Fruit fly (Drosophila melanogaster) whole organism, prepupa: ENCODE data around the gene CG12594.

Experiments used
- Blimp-1 ChIP-seq: fragments of 200-800 bp; sonication (Bioruptor generic); optimal IDR thresholded peaks from 3 replicates; lab custom pipeline; 2017; ENCODE audit warnings: missing biosample characterization, missing genetic modification characterization, mild to moderate bottlenecking, moderate library complexity, missing genetic modification reagents
- CG10631 ChIP-seq: fragments of 200-800 bp; sonication (Bioruptor generic); optimal IDR thresholded peaks from 2 replicates; lab custom pipeline; 2016; ENCODE audit warnings: missing biosample characterization, missing genetic modification characterization
- CG10669 ChIP-seq: fragments of 200-800 bp; sonication (Bioruptor generic); optimal IDR thresholded peaks from 3 replicates; lab custom pipeline; 2018; ENCODE audit warnings: missing biosample characterization, mild to moderate bottlenecking, missing genetic modification characterization, moderate library complexity
- CG11294 ChIP-seq: fragments of 200-800 bp; sonication (Bioruptor generic); IDR thresholded peaks from 2 replicates; pipeline ENCODE4 v1.3.6; 2022; ENCODE audit warnings: missing biosample characterization, missing genetic modification characterization
- CG11762 ChIP-seq: fragments of 200-800 bp; sonication (Bioruptor generic); optimal IDR thresholded peaks from 3 replicates; lab custom pipeline; 2016; ENCODE audit warnings: missing biosample characterization, missing genetic modification characterization; ENCODE audit not compliant: insufficient read depth
- CG15336 ChIP-seq: fragments of 200-800 bp; sonication (Bioruptor generic); IDR thresholded peaks from 2 replicates; pipeline ENCODE4 v1.3.6; 2022; ENCODE audit warnings: missing biosample characterization, missing genetic modification characterization
- CG1621 ChIP-seq: fragments of 200-800 bp; sonication (Bioruptor generic); optimal IDR thresholded peaks from 3 replicates; lab custom pipeline; 2018; ENCODE audit warnings: missing biosample characterization, mild to moderate bottlenecking, missing genetic modification characterization
- CG16779 ChIP-seq: fragments of 200-800 bp; sonication (Bioruptor generic); optimal IDR thresholded peaks from 3 replicates; lab custom pipeline; 2017; ENCODE audit warnings: missing biosample characterization, mild to moderate bottlenecking, missing genetic modification characterization
- CG3032 ChIP-seq: fragments of 200-800 bp; optimal IDR thresholded peaks from 2 replicates; lab custom pipeline; 2019; ENCODE audit warnings: missing biosample characterization, mild to moderate bottlenecking, missing genetic modification characterization, moderate library complexity
- CG31627 ChIP-seq: fragments of 200-800 bp; sonication (Bioruptor generic); optimal IDR thresholded peaks from 3 replicates; lab custom pipeline; 2016; ENCODE audit warnings: missing biosample characterization, missing genetic modification characterization
- CG32006 ChIP-seq: fragments of 200-800 bp; sonication (Bioruptor generic); optimal IDR thresholded peaks from 3 replicates; lab custom pipeline; 2017; ENCODE audit warnings: missing biosample characterization, mild to moderate bottlenecking, missing genetic modification characterization
- CG34406 ChIP-seq: fragments of 200-800 bp; sonication (Bioruptor generic); optimal IDR thresholded peaks from 3 replicates; lab custom pipeline; 2016; ENCODE audit warnings: missing biosample characterization, missing genetic modification characterization
- CG3919 ChIP-seq: fragments of 200-800 bp; sonication (Bioruptor generic); optimal IDR thresholded peaks from 3 replicates; lab custom pipeline; 2016; ENCODE audit warnings: missing biosample characterization, missing genetic modification characterization
- CG4318 ChIP-seq: fragments of 200-800 bp; sonication (Bioruptor generic); optimal IDR thresholded peaks from 3 replicates; lab custom pipeline; 2017; ENCODE audit warnings: missing biosample characterization, mild to moderate bottlenecking, missing genetic modification characterization
- CG6163 ChIP-seq: fragments of 200-800 bp; sonication (Bioruptor generic); IDR thresholded peaks from 3 replicates; pipeline ENCODE4 v1.3.6; 2022; ENCODE audit warnings: missing biosample characterization, missing genetic modification characterization
- CG6276 ChIP-seq: fragments of 200-800 bp; sonication (Bioruptor generic); optimal IDR thresholded peaks from 2 replicates; lab custom pipeline; 2017; ENCODE audit warnings: missing biosample characterization, mild to moderate bottlenecking, missing genetic modification characterization
- CG6854 ChIP-seq: fragments of 200-800 bp; sonication (Bioruptor generic); optimal IDR thresholded peaks from 2 replicates; lab custom pipeline; 2017; ENCODE audit warnings: missing biosample characterization, mild to moderate bottlenecking, missing genetic modification characterization
- CG8319 ChIP-seq: fragments of 200-800 bp; sonication (Bioruptor generic); optimal IDR thresholded peaks from 3 replicates; lab custom pipeline; 2016; ENCODE audit warnings: missing biosample characterization, missing genetic modification characterization
- Eip75B ChIP-seq: fragments of 200-800 bp; sonication (Bioruptor generic); optimal IDR thresholded peaks from 3 replicates; lab custom pipeline; 2016; ENCODE audit warnings: missing biosample characterization, missing genetic modification characterization
- Eip78C ChIP-seq: fragments of 200-800 bp; sonication (Bioruptor generic); peaks from one replicate; lab custom pipeline; 2016; ENCODE audit warnings: missing biosample characterization, missing genetic modification characterization
- Eip93F ChIP-seq: fragments of 200-800 bp; sonication (Bioruptor generic); optimal IDR thresholded peaks from 2 replicates; lab custom pipeline; 2016; ENCODE audit warnings: missing biosample characterization, mild to moderate bottlenecking, missing genetic modification characterization
- Ets21C ChIP-seq: fragments of 200-800 bp; sonication (Bioruptor generic); optimal IDR thresholded peaks from 3 replicates; lab custom pipeline; 2016; ENCODE audit warnings: missing biosample characterization, missing genetic modification characterization
- Ets96B ChIP-seq: fragments of 200-800 bp; optimal IDR thresholded peaks from 2 replicates; lab custom pipeline; 2019; ENCODE audit warnings: missing biosample characterization, mild to moderate bottlenecking, missing genetic modification characterization, moderate library complexity
- Gug ChIP-seq: fragments of 200-800 bp; sonication (Bioruptor generic); IDR thresholded peaks from 2 replicates; pipeline ENCODE4 v1.3.6; 2022; ENCODE audit warnings: missing biosample characterization, missing genetic modification characterization
- Hr4 ChIP-seq: fragments of 200-800 bp; sonication (Bioruptor generic); optimal IDR thresholded peaks from 3 replicates; lab custom pipeline; 2016; ENCODE audit warnings: missing biosample characterization, missing genetic modification characterization
- Lpt ChIP-seq: fragments of 200-800 bp; sonication (Bioruptor generic); optimal IDR thresholded peaks from 3 replicates; lab custom pipeline; 2016; ENCODE audit warnings: missing biosample characterization, missing genetic modification characterization
- Met ChIP-seq: fragments of 200-800 bp; sonication (Bioruptor generic); optimal IDR thresholded peaks from 3 replicates; lab custom pipeline; 2016; ENCODE audit warnings: missing biosample characterization, missing genetic modification characterization
- Sox15 ChIP-seq: fragments of 200-800 bp; sonication (Bioruptor generic); optimal IDR thresholded peaks from 3 replicates; lab custom pipeline; 2016; ENCODE audit warnings: missing biosample characterization, missing genetic modification characterization
- dac ChIP-seq: fragments of 200-800 bp; sonication (Bioruptor generic); optimal IDR thresholded peaks from 2 replicates; lab custom pipeline; 2017; ENCODE audit warnings: missing biosample characterization, mild to moderate bottlenecking, missing genetic modification characterization
- dsx ChIP-seq: fragments of 200-800 bp; optimal IDR thresholded peaks from 3 replicates; lab custom pipeline; 2019; ENCODE audit warnings: missing biosample characterization, mild to moderate bottlenecking, missing genetic modification characterization, moderate library complexity; ENCODE audit not compliant: poor library complexity, severe bottlenecking
- eg ChIP-seq: fragments of 200-800 bp; sonication (Bioruptor generic); IDR thresholded peaks from 3 replicates; pipeline ENCODE4 v1.3.6; 2022; ENCODE audit warnings: missing biosample characterization, missing genetic modification characterization
- fd59A ChIP-seq: fragments of 200-800 bp; sonication (Bioruptor generic); optimal IDR thresholded peaks from 2 replicates; lab custom pipeline; 2017; ENCODE audit warnings: missing biosample characterization, mild to moderate bottlenecking, missing genetic modification characterization, missing genetic modification reagents
- fd85E ChIP-seq: fragments of 200-800 bp; sonication (Bioruptor generic); optimal IDR thresholded peaks from 3 replicates; lab custom pipeline; 2016; ENCODE audit warnings: missing biosample characterization, missing genetic modification characterization
- pdm3 ChIP-seq: fragments of 200-800 bp; sonication (Bioruptor generic); optimal IDR thresholded peaks from 3 replicates; lab custom pipeline; 2016; ENCODE audit warnings: missing biosample characterization, missing genetic modification characterization
- salr ChIP-seq, 2 experiments: fragments of 200-800 bp; sonication (Bioruptor generic); optimal IDR thresholded peaks; 3 replicates each; lab custom pipeline; 2016 to 2018; ENCODE audit warnings: missing biosample characterization in 2 of 2, missing genetic modification characterization in 2 of 2, mild to moderate bottlenecking in 1 of 2
- spab ChIP-seq: fragments of 200-800 bp; sonication (Bioruptor generic); optimal IDR thresholded peaks from 2 replicates; lab custom pipeline; 2017; ENCODE audit warnings: missing biosample characterization, mild to moderate bottlenecking, missing genetic modification characterization, missing genetic modification reagents
- ss ChIP-seq, 2 experiments: fragments of 200-800 bp; sonication (Bioruptor generic); optimal IDR thresholded peaks; 2 replicates in 1 of 2; 3 replicates in 1 of 2; lab custom pipeline; 2017 to 2018; ENCODE audit warnings: mild to moderate bottlenecking in 2 of 2, missing biosample characterization in 2 of 2, missing genetic modification characterization in 2 of 2, moderate library complexity in 1 of 2
- svp ChIP-seq: fragments of 200-800 bp; sonication (Bioruptor generic); peaks from one replicate; lab custom pipeline; 2016; ENCODE audit warnings: missing biosample characterization, missing genetic modification characterization
- topi ChIP-seq: fragments of 200-800 bp; sonication (Bioruptor generic); optimal IDR thresholded peaks from 3 replicates; lab custom pipeline; 2016; ENCODE audit warnings: missing biosample characterization, missing genetic modification characterization
- vri ChIP-seq: fragments of 200-800 bp; sonication (Bioruptor generic); optimal IDR thresholded peaks from 3 replicates; lab custom pipeline; 2016; ENCODE audit warnings: missing biosample characterization, mild to moderate bottlenecking, missing genetic modification characterization

Gene CG12594

dm6 chr3R:11751756-11752155 lies 30.2 kb downstream of the CG12594 start:
- no peak for TF ChIP-seq Sox15 (GFP tag; lab: Kevin White, UChicago)
- TF ChIP-seq CG10669 (GFP tag; lab: Kevin White, UChicago): no peak
- no peak for TF ChIP-seq Eip93F
- peak; percentile 37 for TF ChIP-seq Hr4 (GFP tag; lab: Kevin White, UChicago)
- TF ChIP-seq svp (GFP tag; lab: Kevin White, UChicago): peak; percentile 63
- TF ChIP-seq CG6854 (GFP tag; lab: Kevin White, UChicago): no peak
- TF ChIP-seq Eip78C (GFP tag; lab: Kevin White, UChicago): peak; percentile 54

- TF ChIP-seq dac (no peak), Eip78C (GFP tag; lab: Kevin White, UChicago) (peak; percentile 17)
Observed at dm6 chr3R:11756762-11757161, 35.2 kb downstream of the CG12594 start.

dm6 chr3R:11757197-11757856 lies 35.8 kb downstream of the CG12594 start:
- TF ChIP-seq CG11294 (GFP tag; lab: Robert Waterston, UW): no peak
- no peak for TF ChIP-seq CG11762 (GFP tag; lab: Kevin White, UChicago)
- no peak for TF ChIP-seq spab (GFP tag; lab: Kevin White, UChicago)
- no peak for TF ChIP-seq CG34406 (GFP tag; lab: Kevin White, UChicago)
- TF ChIP-seq fd59A: no peak
- peak; percentile 18 for TF ChIP-seq Eip78C (GFP tag; lab: Kevin White, UChicago)
- TF ChIP-seq vri (GFP tag; lab: Kevin White, UChicago): peak; percentile 72
- no peak for TF ChIP-seq Blimp-1

dm6 chr3R:11758160-11758506 lies 36.6 kb downstream of the CG12594 start:
- TF ChIP-seq Ets21C (GFP tag; lab: Kevin White, UChicago) (no peak), eg (no peak), dac (no peak), Eip93F (peak; percentile 33), CG1621 (tag; lab: Kevin White, UChicago) (no peak), vri (GFP tag; lab: Kevin White, UChicago) (peak; percentile 81), salr (GFP tag; optimal IDR thresholded peaks at IDR 0.05; lab: Kevin White, UChicago) (no peak)

dm6 chr3R:11758507-11759184 lies 37.1 kb downstream of the CG12594 start:
- TF ChIP-seq Eip93F: no peak
- no peak for TF ChIP-seq CG11294 (GFP tag; lab: Robert Waterston, UW)
- peak; percentile 47 for TF ChIP-seq Hr4 (GFP tag; lab: Kevin White, UChicago)
- TF ChIP-seq CG32006 (GFP tag; lab: Kevin White, UChicago): peak; percentile 58
- no peak for TF ChIP-seq eg
- peak; percentile 24 for TF ChIP-seq CG10631 (GFP tag; lab: Kevin White, UChicago)
- peak; percentile 19 for TF ChIP-seq Blimp-1
- peak in 1 of 2 experiments; percentile 31 for TF ChIP-seq salr (GFP tag; optimal IDR thresholded peaks at IDR 0.05; lab: Kevin White, UChicago)
- TF ChIP-seq CG3032 (tag; lab: Kevin White, UChicago): no peak
- TF ChIP-seq vri (GFP tag; lab: Kevin White, UChicago): peak; percentile 18
- peak; percentile 50 for TF ChIP-seq topi (GFP tag; lab: Kevin White, UChicago)
- peak; percentile 56 for TF ChIP-seq Eip75B
- no peak for TF ChIP-seq CG1621 (tag; lab: Kevin White, UChicago)
- TF ChIP-seq CG8319 (GFP tag; lab: Kevin White, UChicago): no peak
- TF ChIP-seq Met (GFP tag; lab: Kevin White, UChicago): peak; percentile 71
- TF ChIP-seq ss (GFP tag; optimal IDR thresholded peaks at IDR 0.05; lab: Kevin White, UChicago): peak; percentile 40 to 46
- no peak for TF ChIP-seq CG15336 (GFP tag; lab: Robert Waterston, UW)
- no peak for TF ChIP-seq fd59A
- TF ChIP-seq CG6163: no peak
- TF ChIP-seq CG16779 (tag; lab: Kevin White, UChicago): no peak
- TF ChIP-seq CG31627 (GFP tag; lab: Kevin White, UChicago): peak; percentile 48
- no peak for TF ChIP-seq dsx (GFP tag; lab: Kevin White, UChicago)
- TF ChIP-seq pdm3: peak; percentile 40
- TF ChIP-seq CG6276: peak; percentile 53
- TF ChIP-seq Lpt (GFP tag; lab: Kevin White, UChicago): no peak
- TF ChIP-seq fd85E (GFP tag; lab: Kevin White, UChicago): no peak
- TF ChIP-seq Ets96B (tag; lab: Kevin White, UChicago): no peak
- TF ChIP-seq Gug (GFP tag; lab: Robert Waterston, UW): no peak
- no peak for TF ChIP-seq CG4318 (GFP tag; lab: Kevin White, UChicago)
- TF ChIP-seq CG3919 (GFP tag; lab: Kevin White, UChicago): peak; percentile 16
- TF ChIP-seq svp (GFP tag; lab: Kevin White, UChicago): peak; percentile 87
- TF ChIP-seq CG34406 (GFP tag; lab: Kevin White, UChicago): peak; percentile 25
